Worm (Caenorhabditis elegans) whole organism, L4/young adult: ENCODE data around the gene srx-117.

Experiments
- W03F9.2 ChIP-seq: fragments of 150-350 bp; optimal IDR thresholded peaks from 2 replicates; lab custom pipeline; 2014; ENCODE audit warnings: missing biosample characterization, missing genetic modification characterization
- dao-5 ChIP-seq: sonication (generic microtip); optimal IDR thresholded peaks from 2 replicates; lab custom pipeline; 2016; ENCODE audit warnings: missing genotype, missing genetic modification characterization, moderate library complexity, missing compliant biosample characterization
- him-1 ChIP-seq: sonication (generic microtip); optimal IDR thresholded peaks from 2 replicates; lab custom pipeline; 2016; ENCODE audit warnings: missing genotype, missing genetic modification reagents, missing genetic modification characterization, missing compliant biosample characterization

The srx-117 gene

ce11 chrV:5644171-5644570, at the start of gene srx-117:
TSS of gene srx-117 (plus strand) at chrV:5644471.
- TF ChIP-seq W03F9.2 (tag; lab: Kevin White, UChicago) (no peak), dao-5 (tag; lab: Kevin White, UChicago) (no peak), him-1 (tag; lab: Kevin White, UChicago) (no peak)

ce11 chrV:5596391-5597030, 47.8 kb upstream of the srx-117 start, which contains the start of gene zhit-1:
TSS of gene zhit-1 (minus strand) at chrV:5596551.
- peak; percentile 1 for TF ChIP-seq W03F9.2 (tag; lab: Kevin White, UChicago)
- no peak for TF ChIP-seq dao-5 (tag; lab: Kevin White, UChicago)

ce11 chrV:5601263-5601662, 43.0 kb upstream of the srx-117 start, which contains the start of gene CD4.8:
TSS of gene CD4.8 (minus strand) at chrV:5601363.
- no peak for TF ChIP-seq him-1 (tag; lab: Kevin White, UChicago)
- no peak for TF ChIP-seq W03F9.2 (tag; lab: Kevin White, UChicago)
- TF ChIP-seq dao-5 (tag; lab: Kevin White, UChicago), result no peak

ce11 chrV:5606255-5606654, 38.0 kb upstream of the srx-117 start, which contains the start of gene CD4.1:
TSS of gene CD4.1 (plus strand) at chrV:5606555.
- TF ChIP-seq him-1 (tag; lab: Kevin White, UChicago) (no peak), W03F9.2 (tag; lab: Kevin White, UChicago) (no peak), dao-5 (tag; lab: Kevin White, UChicago) (no peak)

- TF ChIP-seq dao-5 (tag; lab: Kevin White, UChicago), result no peak
- TF ChIP-seq W03F9.2 (tag; lab: Kevin White, UChicago), result no peak
- TF ChIP-seq him-1 (tag; lab: Kevin White, UChicago), result no peak
These were observed 34.1 kb upstream of the srx-117 start for ce11 chrV:5610186-5610585.

ce11 chrV:5613109-5613508, 31.2 kb upstream of the srx-117 start, which contains the start of gene lrpc-1:
TSS of gene lrpc-1 (minus strand) at chrV:5613209.
- no peak for TF ChIP-seq him-1 (tag; lab: Kevin White, UChicago)
- no peak for TF ChIP-seq W03F9.2 (tag; lab: Kevin White, UChicago)
- no peak for TF ChIP-seq dao-5 (tag; lab: Kevin White, UChicago)

ce11 chrV:5614724-5615123, 29.5 kb upstream of the srx-117 start, which contains the start of gene M03E7.3:
TSS of gene M03E7.3 (plus strand) at chrV:5615024.
- TF ChIP-seq W03F9.2 (tag; lab: Kevin White, UChicago) (no peak), dao-5 (tag; lab: Kevin White, UChicago) (no peak), him-1 (tag; lab: Kevin White, UChicago) (no peak)

ce11 chrV:5617301-5617700, 27.0 kb upstream of the srx-117 start, which contains the start of gene M03E7.2:
TSS of gene M03E7.2 (plus strand) at chrV:5617601.
- TF ChIP-seq dao-5 (tag; lab: Kevin White, UChicago) (no peak), him-1 (tag; lab: Kevin White, UChicago) (no peak), W03F9.2 (tag; lab: Kevin White, UChicago) (no peak)

- TF ChIP-seq W03F9.2 (tag; lab: Kevin White, UChicago) (no peak), him-1 (tag; lab: Kevin White, UChicago) (no peak), dao-5 (tag; lab: Kevin White, UChicago) (no peak)
These were observed 24.9 kb upstream of the srx-117 start for ce11 chrV:5619372-5619771.

ce11 chrV:5620040-5620439, 24.2 kb upstream of the srx-117 start, which contains the start of gene memb-2:
TSS of gene memb-2 (minus strand) at chrV:5620140.
- no peak for TF ChIP-seq dao-5 (tag; lab: Kevin White, UChicago)
- no peak for TF ChIP-seq W03F9.2 (tag; lab: Kevin White, UChicago)

ce11 chrV:5621390-5621789, 22.9 kb upstream of the srx-117 start, which contains the start of gene M03E7.1:
TSS of gene M03E7.1 (plus strand) at chrV:5621690.
- TF ChIP-seq him-1 (tag; lab: Kevin White, UChicago) (no peak), W03F9.2 (tag; lab: Kevin White, UChicago) (no peak), dao-5 (tag; lab: Kevin White, UChicago) (no peak)

- TF ChIP-seq W03F9.2 (tag; lab: Kevin White, UChicago) (no peak), him-1 (tag; lab: Kevin White, UChicago) (no peak), dao-5 (tag; lab: Kevin White, UChicago) (no peak)
These were observed 16.3 kb upstream of the srx-117 start for ce11 chrV:5628014-5628413.

ce11 chrV:5630792-5631191, 13.5 kb upstream of the srx-117 start, which contains the start of gene acy-4:
TSS of gene acy-4 (minus strand) at chrV:5630892.
- TF ChIP-seq him-1 (tag; lab: Kevin White, UChicago) (no peak), W03F9.2 (tag; lab: Kevin White, UChicago) (no peak), dao-5 (tag; lab: Kevin White, UChicago) (no peak)

ce11 chrV:5634445-5634844, 9.8 kb upstream of the srx-117 start:
- no peak for TF ChIP-seq dao-5 (tag; lab: Kevin White, UChicago)
- TF ChIP-seq W03F9.2 (tag; lab: Kevin White, UChicago), result no peak
- TF ChIP-seq him-1 (tag; lab: Kevin White, UChicago), result no peak
